Worm (Caenorhabditis elegans): ENCODE data around the gene gyg-2.

Gene gyg-2

ce11 chrV:16747031-16747672 lies 1.1 kb upstream of the gyg-2 start, which contains the start of gene dkf-2:
Gene dkf-2, plus strand, starts transcription at chrV:16747622.
- no peak for TF ChIP-seq rcor-1 (GFP tag; IDR thresholded peaks at IDR 0.05)
- peak; percentile 74 for TF ChIP-seq madf-8 (GFP tag; conservative IDR thresholded peaks at IDR 0.05)
- TF ChIP-seq snpc-4 (GFP tag; optimal IDR thresholded peaks at IDR 0.05) = no peak
- TF ChIP-seq snpc-4 (tag; optimal IDR thresholded peaks at IDR 0.05) = peak in 2 of 4 experiments; percentile 17 to 19
- no peak for TF ChIP-seq rpc-1 (optimal IDR thresholded peaks at IDR 0.05)
- no peak for TF ChIP-seq rpc-1 (tag; optimal IDR thresholded peaks at IDR 0.05)
- no peak for TF ChIP-seq ZK185.1 (tag; optimal IDR thresholded peaks at IDR 0.05; ENCODE audit: poor library complexity, severe bottlenecking)
- TF ChIP-seq lsl-1 (GFP tag; optimal IDR thresholded peaks at IDR 0.05) = peak; percentile 97
- peak; percentile 90 for TF ChIP-seq F33H1.4 (GFP tag; IDR thresholded peaks at IDR 0.05)
- no peak for TF ChIP-seq cebp-2 (GFP tag; IDR thresholded peaks at IDR 0.05)
- TF ChIP-seq K11D2.4 (GFP tag; IDR thresholded peaks at IDR 0.05) = no peak
- TF ChIP-seq ekl-4 (GFP tag; IDR thresholded peaks at IDR 0.05) = 0 out of 2 replicates have a peak, but pooled peaks have one; percentile 41
- no peak for TF ChIP-seq egl-44 (GFP tag; IDR thresholded peaks at IDR 0.05)
- TF ChIP-seq attf-6 (GFP tag; IDR thresholded peaks at IDR 0.05) = peak; percentile 78
- no peak for TF ChIP-seq B0336.3 (GFP tag; IDR thresholded peaks at IDR 0.05)
- TF ChIP-seq sptf-2 (GFP tag; optimal IDR thresholded peaks at IDR 0.05) = no peak
- TF ChIP-seq F37B4.10 (GFP tag; IDR thresholded peaks at IDR 0.05) = no peak
- peak; percentile 21; the same call in 1 of the 2 replicates for TF ChIP-seq D2030.7 (GFP tag; IDR thresholded peaks at IDR 0.05)
- no peak for TF ChIP-seq lag-1 (GFP tag; IDR thresholded peaks at IDR 0.05)
- no peak for TF ChIP-seq lin-35 (GFP tag; optimal IDR thresholded peaks at IDR 0.05)
- TF ChIP-seq snpc-1.1 (tag; optimal IDR thresholded peaks at IDR 0.05; ENCODE audit: insufficient read depth) = peak; percentile 12
- TF ChIP-seq pbrm-1 (GFP tag; IDR thresholded peaks at IDR 0.05) = no peak
- no peak for TF ChIP-seq unc-130 (GFP tag; optimal IDR thresholded peaks at IDR 0.05)
- TF ChIP-seq ceh-79 (tag; optimal IDR thresholded peaks at IDR 0.05) = no peak
- peak; percentile 92 for TF ChIP-seq madf-6 (GFP tag; IDR thresholded peaks at IDR 0.05)
- 0 out of 2 replicates have a peak, but pooled peaks have one; percentile 16 for TF ChIP-seq dox-1 (GFP tag; IDR thresholded peaks at IDR 0.05)
- 0 out of 2 replicates have a peak, but pooled peaks have one; percentile 20 for TF ChIP-seq mcd-1 (GFP tag; IDR thresholded peaks at IDR 0.05)
- peak; percentile 12; the same call in 1 of the 2 replicates for TF ChIP-seq ceh-91 (GFP tag; IDR thresholded peaks at IDR 0.05)
- TF ChIP-seq xnd-1 (tag; optimal IDR thresholded peaks at IDR 0.05) = peak; percentile 97
- no peak for TF ChIP-seq aptf-2 (GFP tag; conservative IDR thresholded peaks at IDR 0.05)
- TF ChIP-seq snpc-3.4 (tag; optimal IDR thresholded peaks at IDR 0.05) = peak; percentile 19
- no peak for TF ChIP-seq ceh-40 (GFP tag; IDR thresholded peaks at IDR 0.05)
- peak; percentile 48 for TF ChIP-seq ceh-100 (GFP tag; IDR thresholded peaks at IDR 0.05)
- TF ChIP-seq pha-4 (tag; optimal IDR thresholded peaks at IDR 0.05) = no peak
- no peak for TF ChIP-seq ztf-28 (GFP tag; IDR thresholded peaks at IDR 0.05)
- no peak for TF ChIP-seq madf-10 (tag; optimal IDR thresholded peaks at IDR 0.05)

ce11 chrV:16745214-16745613 lies 844 bp downstream of the gyg-2 start:
- TF ChIP-seq egl-44 (GFP tag; IDR thresholded peaks at IDR 0.05) (no peak), sdz-38 (tag; optimal IDR thresholded peaks at IDR 0.05) (no peak), egl-18 (GFP tag; IDR thresholded peaks at IDR 0.05) (no peak), hlh-12 (tag; optimal IDR thresholded peaks at IDR 0.05) (no peak), bed-2 (GFP tag; IDR thresholded peaks at IDR 0.05) (no peak), Y95B8A.8 (GFP tag; IDR thresholded peaks at IDR 0.05) (no peak), F39B2.1 (GFP tag; IDR thresholded peaks at IDR 0.05) (no peak), egrh-3 (GFP tag; IDR thresholded peaks at IDR 0.05) (peak; percentile 63; the same call in 1 of the 2 replicates), F49E8.2 (tag; optimal IDR thresholded peaks at IDR 0.05; ENCODE audit: insufficient read depth) (no peak), akir-1 (GFP tag; optimal IDR thresholded peaks at IDR 0.05) (no peak), attf-5 (GFP tag; optimal IDR thresholded peaks at IDR 0.05) (no peak), ztf-28 (GFP tag; IDR thresholded peaks at IDR 0.05) (no peak), T07F8.4 (tag; optimal IDR thresholded peaks at IDR 0.05) (no peak), unc-62 (GFP tag; optimal IDR thresholded peaks at IDR 0.05) (no peak), rcor-1 (GFP tag; IDR thresholded peaks at IDR 0.05) (no peak), ztf-26 (tag; optimal IDR thresholded peaks at IDR 0.05) (no peak), dox-1 (GFP tag; IDR thresholded peaks at IDR 0.05) (0 out of 2 replicates have a peak, but pooled peaks have one; percentile 21)
